Worm (Caenorhabditis elegans) whole organism, L4 larva: ENCODE results near the gene F46H5.11.

ENCODE experiments used
- lir-3 ChIP-seq: sonication (generic microtip); optimal IDR thresholded peaks from 2 replicates; lab custom pipeline; 2016; ENCODE audit warnings: mild to moderate bottlenecking, missing genetic modification characterization, missing compliant biosample characterization
- pqm-1 ChIP-seq: sonication (generic microtip); optimal IDR thresholded peaks from 2 replicates; lab custom pipeline; 2017; ENCODE audit warnings: missing biosample characterization, missing genetic modification characterization
- snpc-1.2 ChIP-seq: fragments of 200-800 bp; sonication (Bioruptor generic); IDR thresholded peaks from 2 replicates; pipeline ENCODE4 v1.3.6; 2022; ENCODE audit warnings: missing genetic modification reagents, missing genetic modification characterization, missing compliant biosample characterization

- TF ChIP-seq pqm-1 (tag; lab: Kevin White, UChicago) (no peak), lir-3 (tag; lab: Kevin White, UChicago) (no peak), snpc-1.2 (GFP tag; lab: Robert Waterston, UW) (no peak)
Observed at ce11 chrX:7238562-7238961, 33.3 kb downstream of the F46H5.11 start, which contains the start of gene F46H5.3.
